Worm (Caenorhabditis elegans) whole organism, midembryonic: ENCODE measurements around the gene T07G12.5.

Experiments
- flt-1 ChIP-seq: fragments of 200-800 bp; sonication (Bioruptor generic); IDR thresholded peaks from 2 replicates; pipeline ENCODE4 v1.3.6; 2022; ENCODE audit warnings: missing genetic modification characterization, missing compliant biosample characterization
- klf-2 ChIP-seq: fragments of 200-800 bp; sonication (Bioruptor generic); conservative IDR thresholded peaks from 2 replicates; pipeline ENCODE4 v1.3.6; 2022; ENCODE audit warnings: missing genetic modification reagents, missing genetic modification characterization, missing compliant biosample characterization
- med-1 ChIP-seq: sonication (generic microtip); optimal IDR thresholded peaks from 2 replicates; lab custom pipeline; 2017; ENCODE audit warnings: missing genetic modification characterization, mild to moderate bottlenecking, missing compliant biosample characterization, antibody characterized with exemption, missing genetic modification reagents; ENCODE audit not compliant: insufficient read depth
- ref-1 ChIP-seq: fragments of 200-800 bp; sonication (Bioruptor generic); conservative IDR thresholded peaks from 2 replicates; pipeline ENCODE4 v1.3.6; 2022; ENCODE audit warnings: missing genetic modification reagents, missing genetic modification characterization, missing compliant biosample characterization
- tab-1 ChIP-seq: fragments of 200-800 bp; sonication (Bioruptor generic); IDR thresholded peaks from 2 replicates; pipeline ENCODE4 v1.3.6; 2022; ENCODE audit warnings: missing genetic modification characterization, missing compliant biosample characterization
- ztf-23 ChIP-seq: fragments of 200-800 bp; sonication (Bioruptor generic); IDR thresholded peaks from 2 replicates; pipeline ENCODE4 v1.3.6; 2022; ENCODE audit warnings: missing genetic modification reagents, missing genetic modification characterization, missing compliant biosample characterization

DNA sequence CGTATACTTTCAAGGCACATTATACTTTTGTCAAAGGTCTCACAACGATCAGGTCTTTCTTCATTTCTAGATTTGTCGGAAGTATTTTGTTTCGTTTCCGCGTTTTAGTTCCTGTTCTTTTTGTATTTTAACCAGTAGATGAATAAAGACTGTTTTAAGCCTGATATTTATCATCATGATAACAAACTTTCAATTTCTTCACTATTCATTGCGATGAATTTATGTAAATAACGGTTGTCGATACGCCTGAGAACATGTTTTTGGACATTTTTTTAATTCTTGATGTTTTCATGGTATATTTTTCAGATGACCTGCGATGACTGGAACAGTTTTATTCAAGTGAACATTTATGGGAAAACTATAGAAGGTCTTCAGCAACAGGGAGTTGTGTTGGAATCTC is 13.5 kb upstream of the T07G12.5 start, which contains the start of gene zim-3:
- TF ChIP-seq flt-1 (GFP tag; lab: Robert Waterston, UW) (no peak), med-1 (GFP tag; lab: Kevin White, UChicago) (no peak), klf-2 (GFP tag; lab: Robert Waterston, UW) (no peak), ref-1 (GFP tag; lab: Robert Waterston, UW) (no peak), ztf-23 (GFP tag; lab: Robert Waterston, UW) (no peak), tab-1 (GFP tag; lab: Robert Waterston, UW) (no peak)
